ENCODE assay signal across 1 fruit fly cellular context in genomic region chr3R:6759419-6759818, dm6.
TF ChIP-seq lines count a peak whose summit lies in the region.

bcd (minus strand) TSS chr3R:6759466.

TF ChIP-seq in whole organism, embryonic, 481 proteins besides CTCF, POLR2A, EP300 and RAD21 (continued from another document and continues in another):
- TF ChIP-seq lab (GFP tag; optimal IDR thresholded peaks at IDR 0.05; lab: Kevin White, UChicago), result peak; percentile 52
- peak; percentile 43 for TF ChIP-seq Sox100B (GFP tag; optimal IDR thresholded peaks at IDR 0.05; lab: Kevin White, UChicago)
- peak; percentile 62 for TF ChIP-seq CG4854 (GFP tag; optimal IDR thresholded peaks at IDR 0.05; lab: Kevin White, UChicago)
- TF ChIP-seq CG11247 (GFP tag; IDR thresholded peaks at IDR 0.05; lab: Robert Waterston, UW), result peak; percentile 84
- no peak for TF ChIP-seq corto (GFP tag; optimal IDR thresholded peaks at IDR 0.05; lab: Kevin White, UChicago)
- peak; percentile 26 for TF ChIP-seq CG15601 (tag; optimal IDR thresholded peaks at IDR 0.05; lab: Kevin White, UChicago)
- no peak for TF ChIP-seq Eip74EF (GFP tag; optimal IDR thresholded peaks at IDR 0.05; lab: Kevin White, UChicago)
- peak; percentile 72 for TF ChIP-seq CG10267 (tag; optimal IDR thresholded peaks at IDR 0.05; lab: Kevin White, UChicago)
- TF ChIP-seq CG18764 (GFP tag; optimal IDR thresholded peaks at IDR 0.05; lab: Kevin White, UChicago), result peak; percentile 66
- peak; percentile 79 for TF ChIP-seq E2f2 (GFP tag; IDR thresholded peaks at IDR 0.05; lab: Robert Waterston, UW)
- peak; percentile 60 for TF ChIP-seq esg (GFP tag; conservative IDR thresholded peaks at IDR 0.05; lab: Robert Waterston, UW)
- TF ChIP-seq CG31388 (GFP tag; optimal IDR thresholded peaks at IDR 0.05; lab: Kevin White, UChicago), result peak; percentile 10
- TF ChIP-seq NfI (GFP tag; optimal IDR thresholded peaks at IDR 0.05; lab: Kevin White, UChicago), result peak; percentile 80
- TF ChIP-seq CG10321 (GFP tag; IDR thresholded peaks at IDR 0.05; lab: Robert Waterston, UW), result no peak
- TF ChIP-seq lbe (GFP tag; optimal IDR thresholded peaks at IDR 0.05; lab: Kevin White, UChicago), result no peak
- TF ChIP-seq tap (tag; optimal IDR thresholded peaks at IDR 0.05; lab: Kevin White, UChicago), result peak; percentile 9
- TF ChIP-seq ssp (GFP tag; IDR thresholded peaks at IDR 0.05; lab: Robert Waterston, UW), result peak; percentile 64
- peak; percentile 45; the same call in 1 of the 2 replicates for TF ChIP-seq rib (GFP tag; IDR thresholded peaks at IDR 0.05; lab: Robert Waterston, UW)
- peak; percentile 21 for TF ChIP-seq Bteb2 (GFP tag; optimal IDR thresholded peaks at IDR 0.05; lab: Kevin White, UChicago)
- peak; percentile 26 for TF ChIP-seq Deaf1 (tag; optimal IDR thresholded peaks at IDR 0.05; lab: Kevin White, UChicago)
- TF ChIP-seq CG10462 (GFP tag; optimal IDR thresholded peaks at IDR 0.05; lab: Kevin White, UChicago), result peak; percentile 54
- TF ChIP-seq Awh (GFP tag; IDR thresholded peaks at IDR 0.05; lab: Robert Waterston, UW), result peak; percentile 81
- no peak for TF ChIP-seq CG6254 (GFP tag; optimal IDR thresholded peaks at IDR 0.05; lab: Kevin White, UChicago)
- peak; percentile 71 for TF ChIP-seq HmgZ (tag; optimal IDR thresholded peaks at IDR 0.05; lab: Kevin White, UChicago)
- TF ChIP-seq tx (GFP tag; optimal IDR thresholded peaks at IDR 0.05; lab: Kevin White, UChicago), result peak; percentile 73
- TF ChIP-seq Lpt (GFP tag; optimal IDR thresholded peaks at IDR 0.05; lab: Kevin White, UChicago), result no peak
- no peak for TF ChIP-seq org-1 (GFP tag; optimal IDR thresholded peaks at IDR 0.05; lab: Kevin White, UChicago)
- peak; percentile 58 for TF ChIP-seq jing (GFP tag; optimal IDR thresholded peaks at IDR 0.05; lab: Kevin White, UChicago)
- TF ChIP-seq kah (GFP tag; optimal IDR thresholded peaks at IDR 0.05; lab: Kevin White, UChicago), result no peak
- TF ChIP-seq hth (optimal IDR thresholded peaks at IDR 0.05; lab: Kevin White, UChicago), result no peak
- peak; percentile 78 for TF ChIP-seq Hr3 (GFP tag; optimal IDR thresholded peaks at IDR 0.05; lab: Kevin White, UChicago)
- TF ChIP-seq Bgb (GFP tag; IDR thresholded peaks at IDR 0.05; lab: Robert Waterston, UW; ENCODE audit: partially characterized antibody), result peak; percentile 45
- no peak for TF ChIP-seq Hr78 (GFP tag; optimal IDR thresholded peaks at IDR 0.05; lab: Kevin White, UChicago)
- TF ChIP-seq MESR4 (GFP tag; optimal IDR thresholded peaks at IDR 0.05; lab: Kevin White, UChicago), result no peak
- peak; percentile 80 for TF ChIP-seq sisA (GFP tag; IDR thresholded peaks at IDR 0.05; lab: Robert Waterston, UW)
- TF ChIP-seq CG15696 (tag; optimal IDR thresholded peaks at IDR 0.05; lab: Kevin White, UChicago), result peak; percentile 84
- peak; percentile 77 for TF ChIP-seq tgo (GFP tag; IDR thresholded peaks at IDR 0.05; lab: Robert Waterston, UW)
- TF ChIP-seq CG3995 (GFP tag; optimal IDR thresholded peaks at IDR 0.05; lab: Kevin White, UChicago), result no peak
- no peak for TF ChIP-seq Sry-β (GFP tag; optimal IDR thresholded peaks at IDR 0.05; lab: Kevin White, UChicago)
- peak; percentile 73 for TF ChIP-seq CG10209 (GFP tag; optimal IDR thresholded peaks at IDR 0.05; lab: Kevin White, UChicago)
- peak; percentile 9 for TF ChIP-seq YL-1 (GFP tag; optimal IDR thresholded peaks at IDR 0.05; lab: Kevin White, UChicago)
- TF ChIP-seq ind (GFP tag; optimal IDR thresholded peaks at IDR 0.05; lab: Kevin White, UChicago), result peak; percentile 75
- TF ChIP-seq HLH4C (GFP tag; IDR thresholded peaks at IDR 0.05; lab: Robert Waterston, UW; ENCODE audit: partially characterized antibody), result peak; percentile 32; the same call in 1 of the 3 replicates
- peak; percentile 60 for TF ChIP-seq CG13424 (tag; optimal IDR thresholded peaks at IDR 0.05; lab: Kevin White, UChicago)
- TF ChIP-seq salm (tag; optimal IDR thresholded peaks at IDR 0.05; lab: Kevin White, UChicago), result no peak
- TF ChIP-seq CG4282 (GFP tag; optimal IDR thresholded peaks at IDR 0.05; lab: Kevin White, UChicago), result peak; percentile 45
- peak; percentile 86 for TF ChIP-seq pnt (GFP tag; optimal IDR thresholded peaks at IDR 0.05; lab: Kevin White, UChicago)
- peak; percentile 61 for TF ChIP-seq CG12744 (GFP tag; optimal IDR thresholded peaks at IDR 0.05; lab: Kevin White, UChicago)
- peak; percentile 29; the same call in 1 of the 2 replicates for TF ChIP-seq Gsc (GFP tag; IDR thresholded peaks at IDR 0.05; lab: Robert Waterston, UW)
- peak; percentile 54 for TF ChIP-seq CG12155 (GFP tag; optimal IDR thresholded peaks at IDR 0.05; lab: Kevin White, UChicago)
- no peak for TF ChIP-seq CG8281 (tag; optimal IDR thresholded peaks at IDR 0.05; lab: Kevin White, UChicago)
- peak; percentile 50 for TF ChIP-seq fd96Cb (tag; optimal IDR thresholded peaks at IDR 0.05; lab: Kevin White, UChicago)
- peak; percentile 30 for TF ChIP-seq CG2202 (tag; optimal IDR thresholded peaks at IDR 0.05; lab: Kevin White, UChicago)
- peak; percentile 97 for TF ChIP-seq Med (GFP tag; lab: Kevin White, UChicago)
- peak; percentile 25 for TF ChIP-seq ab (GFP tag; optimal IDR thresholded peaks at IDR 0.05; lab: Kevin White, UChicago)
- TF ChIP-seq Spps (tag; optimal IDR thresholded peaks at IDR 0.05; lab: Kevin White, UChicago), result peak; percentile 30
- TF ChIP-seq Poxn (GFP tag; IDR thresholded peaks at IDR 0.05; lab: Robert Waterston, UW), result no peak; the same call in 1 of the 2 replicates
- TF ChIP-seq Dfd (GFP tag; optimal IDR thresholded peaks at IDR 0.05; lab: Kevin White, UChicago), result no peak
- peak; percentile 19 for TF ChIP-seq CG12299 (tag; optimal IDR thresholded peaks at IDR 0.05; lab: Kevin White, UChicago)
- TF ChIP-seq CG4730 (GFP tag; IDR thresholded peaks at IDR 0.05; lab: Robert Waterston, UW), result peak; percentile 67
- peak; percentile 80 to 83 for TF ChIP-seq dpn (GFP tag; optimal IDR thresholded peaks at IDR 0.05; lab: Kevin White, UChicago)
- no peak for TF ChIP-seq CG2889 (GFP tag; IDR thresholded peaks at IDR 0.05; lab: Robert Waterston, UW)
- TF ChIP-seq zf30C (GFP tag; optimal IDR thresholded peaks at IDR 0.05; lab: Kevin White, UChicago), result peak; percentile 32
- no peak for TF ChIP-seq tna (GFP tag; IDR thresholded peaks at IDR 0.05; lab: Robert Waterston, UW; ENCODE audit: partially characterized antibody)
- peak; percentile 61 for TF ChIP-seq CG14710 (tag; optimal IDR thresholded peaks at IDR 0.05; lab: Kevin White, UChicago)
- peak; percentile 34 for TF ChIP-seq oc (tag; optimal IDR thresholded peaks at IDR 0.05; lab: Kevin White, UChicago)
- peak; percentile 72 for TF ChIP-seq Dp (GFP tag; optimal IDR thresholded peaks at IDR 0.05; lab: Kevin White, UChicago)
- peak; percentile 66 for TF ChIP-seq en (GFP tag; optimal IDR thresholded peaks at IDR 0.05; lab: Kevin White, UChicago)
- peak; percentile 26 for TF ChIP-seq Max (GFP tag; optimal IDR thresholded peaks at IDR 0.05; lab: Kevin White, UChicago)
- TF ChIP-seq pan (optimal IDR thresholded peaks at IDR 0.05; lab: Kevin White, UChicago), result no peak
- peak in 1 of 2 experiments; percentile 84 for TF ChIP-seq pan (GFP tag; optimal IDR thresholded peaks at IDR 0.05 in 1 of 2, IDR thresholded peaks at IDR 0.05 in 1 of 2)
- peak; percentile 59 for TF ChIP-seq CG15514 (GFP tag; optimal IDR thresholded peaks at IDR 0.05; lab: Kevin White, UChicago)
- TF ChIP-seq jigr1 (GFP tag; IDR thresholded peaks at IDR 0.05; lab: Robert Waterston, UW), result peak; percentile 57; the same call in 1 of the 3 replicates
- TF ChIP-seq Lhr (GFP tag; optimal IDR thresholded peaks at IDR 0.05; lab: Kevin White, UChicago), result peak; percentile 96
- TF ChIP-seq ham (GFP tag; IDR thresholded peaks at IDR 0.05; lab: Robert Waterston, UW), result no peak
- TF ChIP-seq Pdp1 (GFP tag; optimal IDR thresholded peaks at IDR 0.05; lab: Kevin White, UChicago), result peak in 1 of 2 experiments; percentile 75
- TF ChIP-seq ci (GFP tag; IDR thresholded peaks at IDR 0.05; lab: Robert Waterston, UW), result peak; percentile 86
- TF ChIP-seq CG12236 (GFP tag; optimal IDR thresholded peaks at IDR 0.05; lab: Kevin White, UChicago), result peak; percentile 70
- TF ChIP-seq klu (GFP tag; IDR thresholded peaks at IDR 0.05; lab: Robert Waterston, UW), result peak; percentile 59; the same call in 1 of the 2 replicates
- peak; percentile 78 for TF ChIP-seq bab2 (GFP tag; optimal IDR thresholded peaks at IDR 0.05; lab: Kevin White, UChicago)
- peak; percentile 13 for TF ChIP-seq Asciz (GFP tag; optimal IDR thresholded peaks at IDR 0.05; lab: Kevin White, UChicago)
- TF ChIP-seq CG14965 (GFP tag; optimal IDR thresholded peaks at IDR 0.05; lab: Kevin White, UChicago; ENCODE audit: borderline replicate concordance), result peak; percentile 2
- TF ChIP-seq Trl (optimal IDR thresholded peaks at IDR 0.05; lab: Kevin White, UChicago), result no peak
- TF ChIP-seq Trl (GFP tag; optimal IDR thresholded peaks at IDR 0.05; lab: Kevin White, UChicago), result peak; percentile 84
- TF ChIP-seq Meics (GFP tag; optimal IDR thresholded peaks at IDR 0.05; lab: Kevin White, UChicago), result peak; percentile 60
- TF ChIP-seq CG17612 (GFP tag; IDR thresholded peaks at IDR 0.05; lab: Robert Waterston, UW), result peak; percentile 44; the same call in 1 of the 2 replicates
- peak; percentile 10 for TF ChIP-seq CG4328 (GFP tag; optimal IDR thresholded peaks at IDR 0.05; lab: Kevin White, UChicago)
- peak; percentile 5 for TF ChIP-seq CG6765 (GFP tag; optimal IDR thresholded peaks at IDR 0.05; lab: Kevin White, UChicago)
- TF ChIP-seq CG16813 (GFP tag; IDR thresholded peaks at IDR 0.05; lab: Robert Waterston, UW; ENCODE audit: partially characterized antibody), result peak; percentile 56; the same call in 2 of the 3 replicates
- TF ChIP-seq HHEX (GFP tag; optimal IDR thresholded peaks at IDR 0.05; lab: Kevin White, UChicago), result peak; percentile 25
- peak; percentile 44 for TF ChIP-seq wek (GFP tag; optimal IDR thresholded peaks at IDR 0.05; lab: Kevin White, UChicago)
- peak; percentile 55 for TF ChIP-seq Jarid2 (GFP tag; optimal IDR thresholded peaks at IDR 0.05; lab: Kevin White, UChicago)
- no peak for TF ChIP-seq sd (tag; optimal IDR thresholded peaks at IDR 0.05; lab: Kevin White, UChicago)
- peak; percentile 59 for TF ChIP-seq BEAF-32 (GFP tag; optimal IDR thresholded peaks at IDR 0.05; lab: Kevin White, UChicago)
- TF ChIP-seq CG9817 (tag; optimal IDR thresholded peaks at IDR 0.05; lab: Kevin White, UChicago), result peak; percentile 76
- TF ChIP-seq zfh1 (GFP tag; IDR thresholded peaks at IDR 0.05; lab: Robert Waterston, UW), result peak; percentile 91
- TF ChIP-seq Camta (GFP tag; optimal IDR thresholded peaks at IDR 0.05; lab: Kevin White, UChicago), result peak; percentile 73
- TF ChIP-seq Dref (GFP tag; IDR thresholded peaks at IDR 0.05; lab: Robert Waterston, UW), result peak; percentile 36; the same call in 1 of the 2 replicates
- peak; percentile 53; the same call in 1 of the 2 replicates for TF ChIP-seq gsb (GFP tag; IDR thresholded peaks at IDR 0.05; lab: Robert Waterston, UW)
- TF ChIP-seq CG32532 (GFP tag; IDR thresholded peaks at IDR 0.05; lab: Robert Waterston, UW), result peak; percentile 89
- TF ChIP-seq zfh2 (GFP tag; optimal IDR thresholded peaks at IDR 0.05; lab: Kevin White, UChicago), result peak; percentile 52
- peak; percentile 63 for TF ChIP-seq CG12391 (tag; optimal IDR thresholded peaks at IDR 0.05; lab: Kevin White, UChicago)
- peak; percentile 37 for TF ChIP-seq disco-r (GFP tag; optimal IDR thresholded peaks at IDR 0.05; lab: Kevin White, UChicago)
- no peak for TF ChIP-seq TFAM (GFP tag; optimal IDR thresholded peaks at IDR 0.05; lab: Kevin White, UChicago)
- TF ChIP-seq Dbx (GFP tag; IDR thresholded peaks at IDR 0.05; lab: Robert Waterston, UW), result peak; percentile 76
- TF ChIP-seq tll (GFP tag; optimal IDR thresholded peaks at IDR 0.05; lab: Kevin White, UChicago), result no peak
- TF ChIP-seq Ravus (GFP tag; IDR thresholded peaks at IDR 0.05; lab: Robert Waterston, UW), result peak; percentile 42
- TF ChIP-seq Ada2b (GFP tag; IDR thresholded peaks at IDR 0.05; lab: Robert Waterston, UW), result peak; percentile 60
- peak; percentile 58 for TF ChIP-seq kay (GFP tag; optimal IDR thresholded peaks at IDR 0.05; lab: Kevin White, UChicago)
- peak; percentile 13 for TF ChIP-seq gfzf (GFP tag; optimal IDR thresholded peaks at IDR 0.05; lab: Kevin White, UChicago)
- no peak for TF ChIP-seq exex (tag; optimal IDR thresholded peaks at IDR 0.05; lab: Kevin White, UChicago)
- peak; percentile 72; the same call in 1 of the 3 replicates for TF ChIP-seq CG11093 (GFP tag; IDR thresholded peaks at IDR 0.05; lab: Robert Waterston, UW)
- peak; percentile 58; the same call in 1 of the 3 replicates for TF ChIP-seq CG7357 (GFP tag; IDR thresholded peaks at IDR 0.05; lab: Robert Waterston, UW)
- TF ChIP-seq knrl (GFP tag; IDR thresholded peaks at IDR 0.05; lab: Robert Waterston, UW; ENCODE audit: partially characterized antibody), result peak; percentile 64
- peak; percentile 41 for TF ChIP-seq CG17802 (tag; optimal IDR thresholded peaks at IDR 0.05; lab: Kevin White, UChicago)
- no peak for TF ChIP-seq toy (GFP tag; IDR thresholded peaks at IDR 0.05; lab: Robert Waterston, UW)
- peak; percentile 52 for TF ChIP-seq Usf (GFP tag; optimal IDR thresholded peaks at IDR 0.05; lab: Kevin White, UChicago)
- TF ChIP-seq inv (GFP tag; IDR thresholded peaks at IDR 0.05; lab: Robert Waterston, UW; ENCODE audit: partially characterized antibody), result no peak
- TF ChIP-seq odd (GFP tag; optimal IDR thresholded peaks at IDR 0.05; lab: Kevin White, UChicago), result peak; percentile 4
- TF ChIP-seq CG2129 (GFP tag; IDR thresholded peaks at IDR 0.05; lab: Robert Waterston, UW; ENCODE audit: partially characterized antibody), result no peak
- peak; percentile 47 for TF ChIP-seq fd102C (GFP tag; optimal IDR thresholded peaks at IDR 0.05; lab: Kevin White, UChicago)
- TF ChIP-seq danr (GFP tag; IDR thresholded peaks at IDR 0.05; lab: Robert Waterston, UW), result peak; percentile 34; the same call in 1 of the 2 replicates
- TF ChIP-seq Ptx1 (GFP tag; IDR thresholded peaks at IDR 0.05; lab: Robert Waterston, UW), result peak; percentile 87
- peak; percentile 66 for TF ChIP-seq CG9727 (GFP tag; optimal IDR thresholded peaks at IDR 0.05; lab: Kevin White, UChicago)
- TF ChIP-seq croc (GFP tag; conservative IDR thresholded peaks at IDR 0.05; lab: Robert Waterston, UW), result peak; percentile 39; the same call in 2 of the 3 replicates
- TF ChIP-seq Rfx (GFP tag; IDR thresholded peaks at IDR 0.05; lab: Robert Waterston, UW), result peak; percentile 86
- 0 out of 2 replicates have a peak, but pooled peaks have one; percentile 37 for TF ChIP-seq Doc2 (GFP tag; IDR thresholded peaks at IDR 0.05; lab: Robert Waterston, UW)
- peak; percentile 81 for TF ChIP-seq Mrtf (GFP tag; IDR thresholded peaks at IDR 0.05; lab: Robert Waterston, UW)
- TF ChIP-seq CG8765 (GFP tag; IDR thresholded peaks at IDR 0.05; lab: Robert Waterston, UW), result peak; percentile 66
- peak; percentile 64 for TF ChIP-seq phol (tag; optimal IDR thresholded peaks at IDR 0.05; lab: Kevin White, UChicago)
